Fruit fly (Drosophila melanogaster): ENCODE measurements around the gene Cse1.

Cse1 gene

dm6 chr2L:16791345-16791744 is 33.7 kb downstream of the Cse1 start, which contains the start of gene CG17928 (continued):
- peak; percentile 70 for TF ChIP-seq ftz-f1 (GFP tag; optimal IDR thresholded peaks at IDR 0.05)
- peak; percentile 9; the same call in 1 of the 2 replicates for TF ChIP-seq amos (GFP tag; IDR thresholded peaks at IDR 0.05; ENCODE audit: partially characterized antibody)
- TF ChIP-seq Dip3 (GFP tag; optimal IDR thresholded peaks at IDR 0.05), result no peak
- TF ChIP-seq ewg (GFP tag; optimal IDR thresholded peaks at IDR 0.05), result no peak
- no peak for TF ChIP-seq lmd (GFP tag; IDR thresholded peaks at IDR 0.05)
- TF ChIP-seq Camta (GFP tag; optimal IDR thresholded peaks at IDR 0.05), result no peak
- no peak for TF ChIP-seq Dip2 (GFP tag; IDR thresholded peaks at IDR 0.05)
- TF ChIP-seq Atf-2 (GFP tag; optimal IDR thresholded peaks at IDR 0.05), result no peak
- TF ChIP-seq Hmr (GFP tag; optimal IDR thresholded peaks at IDR 0.05), result no peak
- TF ChIP-seq CG5245 (GFP tag; optimal IDR thresholded peaks at IDR 0.05), result no peak
- no peak for TF ChIP-seq CG3726 (GFP tag; IDR thresholded peaks at IDR 0.05)
- TF ChIP-seq Bteb2 (GFP tag; optimal IDR thresholded peaks at IDR 0.05), result no peak
- TF ChIP-seq CG10147 (GFP tag; optimal IDR thresholded peaks at IDR 0.05), result no peak
- no peak for TF ChIP-seq slou (GFP tag; optimal IDR thresholded peaks at IDR 0.05)
- TF ChIP-seq Dfd (GFP tag; optimal IDR thresholded peaks at IDR 0.05), result no peak
- peak; percentile 67 for TF ChIP-seq run (tag; optimal IDR thresholded peaks at IDR 0.05)
- no peak for TF ChIP-seq emc (GFP tag; optimal IDR thresholded peaks at IDR 0.05)
- TF ChIP-seq so (GFP tag; IDR thresholded peaks at IDR 0.05), result 0 out of 3 replicates have a peak, but pooled peaks have one; percentile 7
- TF ChIP-seq Dek (tag; optimal IDR thresholded peaks at IDR 0.05), result no peak
- TF ChIP-seq Trl (optimal IDR thresholded peaks at IDR 0.05), result peak; percentile 58 to 78
- TF ChIP-seq Trl (GFP tag; optimal IDR thresholded peaks at IDR 0.05), result no peak
- TF ChIP-seq CG18476 (GFP tag; optimal IDR thresholded peaks at IDR 0.05), result no peak
- no peak for TF ChIP-seq CHES-1-like (GFP tag; optimal IDR thresholded peaks at IDR 0.05)
- TF ChIP-seq NC2α (GFP tag; optimal IDR thresholded peaks at IDR 0.05), result no peak
- TF ChIP-seq CG30431 (GFP tag; optimal IDR thresholded peaks at IDR 0.05), result no peak
- no peak for TF ChIP-seq Awh (GFP tag; IDR thresholded peaks at IDR 0.05)
- TF ChIP-seq YL-1 (GFP tag; optimal IDR thresholded peaks at IDR 0.05), result no peak
- TF ChIP-seq CG1233 (GFP tag; optimal IDR thresholded peaks at IDR 0.05), result no peak
- TF ChIP-seq Chrac-16 (GFP tag; optimal IDR thresholded peaks at IDR 0.05), result no peak
- no peak for TF ChIP-seq oc (tag; optimal IDR thresholded peaks at IDR 0.05)
- no peak for TF ChIP-seq CG31224 (GFP tag; IDR thresholded peaks at IDR 0.05)
- TF ChIP-seq Hsf (GFP tag; optimal IDR thresholded peaks at IDR 0.05), result no peak
- TF ChIP-seq Atf6 (GFP tag; IDR thresholded peaks at IDR 0.05), result no peak
- TF ChIP-seq Hand (GFP tag; optimal IDR thresholded peaks at IDR 0.05), result no peak
- 0 out of 2 replicates have a peak, but pooled peaks have one; percentile 11 for TF ChIP-seq CG32532 (GFP tag; IDR thresholded peaks at IDR 0.05)

dm6 chr2L:16790671-16791270 is 34.2 kb downstream of the Cse1 start, which contains the start of gene Cyt-b5-r:
Gene Cyt-b5-r, minus strand, starts transcription at chr2L:16790721.
- TF ChIP-seq ci (GFP tag; IDR thresholded peaks at IDR 0.05), result no peak
- TF ChIP-seq CG17385 (GFP tag; optimal IDR thresholded peaks at IDR 0.05), result peak; percentile 26
- TF ChIP-seq CG3281 (GFP tag; optimal IDR thresholded peaks at IDR 0.05), result peak; percentile 1
- TF ChIP-seq exex (tag; optimal IDR thresholded peaks at IDR 0.05), result peak; percentile 94
- TF ChIP-seq Myb (GFP tag; optimal IDR thresholded peaks at IDR 0.05), result no peak
- TF ChIP-seq CG34376 (GFP tag; optimal IDR thresholded peaks at IDR 0.05), result peak; percentile 96
- TF ChIP-seq CG1233 (GFP tag; optimal IDR thresholded peaks at IDR 0.05), result peak; percentile 55
- peak; percentile 89 for TF ChIP-seq CG10543 (GFP tag; optimal IDR thresholded peaks at IDR 0.05)
- no peak for TF ChIP-seq CG7745 (tag; optimal IDR thresholded peaks at IDR 0.05)
- TF ChIP-seq D19A (tag; optimal IDR thresholded peaks at IDR 0.05), result no peak
- no peak for TF ChIP-seq p53 (GFP tag; optimal IDR thresholded peaks at IDR 0.05)
- no peak for TF ChIP-seq CG2120 (GFP tag; optimal IDR thresholded peaks at IDR 0.05)
- 0 out of 4 replicates have a peak, but pooled peaks have one; percentile 42 for TF ChIP-seq chinmo (GFP tag; IDR thresholded peaks at IDR 0.05; ENCODE audit: partially characterized antibody)
- TF ChIP-seq gcm (GFP tag; optimal IDR thresholded peaks at IDR 0.05), result no peak
- peak; percentile 33 for TF ChIP-seq HmgZ (tag; optimal IDR thresholded peaks at IDR 0.05)
- no peak for TF ChIP-seq CG18011 (GFP tag; optimal IDR thresholded peaks at IDR 0.05)
- peak; percentile 77 for TF ChIP-seq Adf1 (GFP tag; IDR thresholded peaks at IDR 0.05)
- TF ChIP-seq HHEX (GFP tag; optimal IDR thresholded peaks at IDR 0.05), result no peak
- no peak for TF ChIP-seq Gsc (GFP tag; IDR thresholded peaks at IDR 0.05)
- no peak for TF ChIP-seq YL-1 (GFP tag; optimal IDR thresholded peaks at IDR 0.05)
